Fruit fly (Drosophila melanogaster): ENCODE data around the gene ssp2.

ssp2 gene

dm6 chr3L:14004963-14005458 is 40.0 kb downstream of the ssp2 start (continued):
- TF ChIP-seq CG6175 (GFP tag; IDR thresholded peaks at IDR 0.05) = 0 out of 3 replicates have a peak, but pooled peaks have one; percentile 40
- TF ChIP-seq CG34422 (GFP tag; IDR thresholded peaks at IDR 0.05) = peak; percentile 97
- TF ChIP-seq CG30020 (tag; optimal IDR thresholded peaks at IDR 0.05) = peak; percentile 69
- peak; percentile 95 for TF ChIP-seq Camta (GFP tag; optimal IDR thresholded peaks at IDR 0.05)
- TF ChIP-seq CG4617 (GFP tag; optimal IDR thresholded peaks at IDR 0.05; ENCODE audit: borderline replicate concordance) = no peak
- TF ChIP-seq E2f2 (GFP tag; IDR thresholded peaks at IDR 0.05) = peak; percentile 78
- TF ChIP-seq Bgb (GFP tag; IDR thresholded peaks at IDR 0.05; ENCODE audit: partially characterized antibody) = peak; percentile 55; the same call in 1 of the 2 replicates
- peak; percentile 97 for TF ChIP-seq CHES-1-like (GFP tag; optimal IDR thresholded peaks at IDR 0.05)
- peak; percentile 86 for TF ChIP-seq peb (GFP tag; IDR thresholded peaks at IDR 0.05)
- peak; percentile 96 for TF ChIP-seq slp2 (GFP tag; optimal IDR thresholded peaks at IDR 0.05)
- no peak for TF ChIP-seq usp (GFP tag; optimal IDR thresholded peaks at IDR 0.05)
- peak; percentile 95 for TF ChIP-seq CG10209 (GFP tag; optimal IDR thresholded peaks at IDR 0.05)
- TF ChIP-seq CG10366 (GFP tag; IDR thresholded peaks at IDR 0.05) = peak; percentile 97
- TF ChIP-seq CG1647 (GFP tag; optimal IDR thresholded peaks at IDR 0.05) = peak; percentile 96
- peak; percentile 90 for TF ChIP-seq CG5180 (GFP tag; optimal IDR thresholded peaks at IDR 0.05)
- TF ChIP-seq CTCF (GFP tag; optimal IDR thresholded peaks at IDR 0.05) = peak; percentile 58
- peak; percentile 87 for TF ChIP-seq HmgD (GFP tag; optimal IDR thresholded peaks at IDR 0.05)
- peak; percentile 93 for TF ChIP-seq HHEX (GFP tag; optimal IDR thresholded peaks at IDR 0.05)
- peak; percentile 90 for TF ChIP-seq D19A (tag; optimal IDR thresholded peaks at IDR 0.05)
- no peak for TF ChIP-seq CG17568 (GFP tag; optimal IDR thresholded peaks at IDR 0.05)
- TF ChIP-seq Mes4 (GFP tag; optimal IDR thresholded peaks at IDR 0.05) = peak; percentile 95
- peak; percentile 93 for TF ChIP-seq CG10543 (GFP tag; optimal IDR thresholded peaks at IDR 0.05)
- TF ChIP-seq Trl (optimal IDR thresholded peaks at IDR 0.05) = no peak
- peak; percentile 96 for TF ChIP-seq Trl (GFP tag; optimal IDR thresholded peaks at IDR 0.05)
- peak; percentile 65 for TF ChIP-seq B-H2 (GFP tag; optimal IDR thresholded peaks at IDR 0.05)
- peak; percentile 81 for TF ChIP-seq CG17802 (tag; optimal IDR thresholded peaks at IDR 0.05)
- peak; percentile 87 for TF ChIP-seq sd (tag; optimal IDR thresholded peaks at IDR 0.05)
- peak; percentile 91 for TF ChIP-seq corto (GFP tag; optimal IDR thresholded peaks at IDR 0.05)
- TF ChIP-seq Lim3 (GFP tag; IDR thresholded peaks at IDR 0.05) = peak; percentile 80
- TF ChIP-seq Elba2 (GFP tag; optimal IDR thresholded peaks at IDR 0.05) = no peak
- peak; percentile 79 for TF ChIP-seq CG2712 (tag; optimal IDR thresholded peaks at IDR 0.05)
- TF ChIP-seq CG2120 (GFP tag; optimal IDR thresholded peaks at IDR 0.05) = peak; percentile 97
- TF ChIP-seq CG8359 (GFP tag; optimal IDR thresholded peaks at IDR 0.05; ENCODE audit: borderline replicate concordance) = peak; percentile 82
- peak; percentile 95 for TF ChIP-seq az2 (GFP tag; optimal IDR thresholded peaks at IDR 0.05)
- TF ChIP-seq phol (tag; optimal IDR thresholded peaks at IDR 0.05) = peak; percentile 95
- peak; percentile 78 for TF ChIP-seq CG8290 (GFP tag; optimal IDR thresholded peaks at IDR 0.05)
- peak; percentile 39 to 98 for TF ChIP-seq CG8290 (tag; optimal IDR thresholded peaks at IDR 0.05)
- TF ChIP-seq CG10462 (GFP tag; optimal IDR thresholded peaks at IDR 0.05) = peak; percentile 86
- peak; percentile 94 for TF ChIP-seq CG4820 (GFP tag; optimal IDR thresholded peaks at IDR 0.05)
- TF ChIP-seq ERR (GFP tag; optimal IDR thresholded peaks at IDR 0.05) = peak; percentile 94
- peak; percentile 91 for TF ChIP-seq kay (GFP tag; optimal IDR thresholded peaks at IDR 0.05)
- TF ChIP-seq CG30403 (GFP tag; optimal IDR thresholded peaks at IDR 0.05) = peak; percentile 97
- TF ChIP-seq Dll (GFP tag; IDR thresholded peaks at IDR 0.05; ENCODE audit: partially characterized antibody) = no peak
- TF ChIP-seq HLH54F (GFP tag; optimal IDR thresholded peaks at IDR 0.05) = peak; percentile 96
- TF ChIP-seq CG14965 (GFP tag; optimal IDR thresholded peaks at IDR 0.05; ENCODE audit: borderline replicate concordance) = peak; percentile 78
- TF ChIP-seq schlank (tag; optimal IDR thresholded peaks at IDR 0.05) = peak; percentile 91
- peak; percentile 65 for TF ChIP-seq CG3995 (GFP tag; optimal IDR thresholded peaks at IDR 0.05)
- TF ChIP-seq Dip3 (GFP tag; optimal IDR thresholded peaks at IDR 0.05) = peak; percentile 91
- peak; percentile 87 for TF ChIP-seq CG11085 (GFP tag; IDR thresholded peaks at IDR 0.05)
- peak; percentile 92 for TF ChIP-seq CG4854 (GFP tag; optimal IDR thresholded peaks at IDR 0.05)
- no peak for TF ChIP-seq CG34224 (GFP tag; IDR thresholded peaks at IDR 0.05; ENCODE audit: partially characterized antibody)
- TF ChIP-seq Adf1 (GFP tag; IDR thresholded peaks at IDR 0.05) = peak; percentile 75
